Worm (Caenorhabditis elegans) whole organism, late embryonic: ENCODE data around the gene apd-3.

ENCODE experiments used
- C08G9.2 ChIP-seq: sonication (generic microtip); optimal IDR thresholded peaks from 2 replicates; lab custom pipeline; 2016; ENCODE audit warnings: mild to moderate bottlenecking, missing genetic modification characterization, moderate library complexity, missing compliant biosample characterization
- C38D4.7 ChIP-seq: fragments of 200-800 bp; sonication (Bioruptor generic); optimal IDR thresholded peaks from 2 replicates; lab custom pipeline; 2018; ENCODE audit warnings: mild to moderate bottlenecking, missing genetic modification characterization, moderate library complexity, missing compliant biosample characterization
- F13H6.1 ChIP-seq: sonication (generic microtip); optimal IDR thresholded peaks from 2 replicates; lab custom pipeline; 2016; ENCODE audit warnings: missing genetic modification characterization, missing compliant biosample characterization
- K02D7.2 ChIP-seq: sonication (generic microtip); optimal IDR thresholded peaks from 2 replicates; lab custom pipeline; 2017; ENCODE audit warnings: mild to moderate bottlenecking, missing genetic modification characterization, missing compliant biosample characterization
- T23F11.4 ChIP-seq: fragments of 200-800 bp; sonication (Bioruptor generic); optimal IDR thresholded peaks from 2 replicates; lab custom pipeline; 2018; ENCODE audit warnings: mild to moderate bottlenecking, missing genetic modification characterization, missing compliant biosample characterization
- Y22D7AL.16 ChIP-seq: sonication (generic microtip); optimal IDR thresholded peaks from 2 replicates; lab custom pipeline; 2016; ENCODE audit warnings: missing genetic modification characterization, missing compliant biosample characterization
- ama-1 ChIP-seq: fragments of 150-350 bp; optimal IDR thresholded peaks from 2 replicates; lab custom pipeline; 2014
- ceh-14 ChIP-seq: sonication (generic microtip); optimal IDR thresholded peaks from 2 replicates; lab custom pipeline; 2016; ENCODE audit warnings: missing genotype, missing genetic modification characterization, missing compliant biosample characterization
- ceh-18 ChIP-seq: sonication (generic microtip); optimal IDR thresholded peaks from 2 replicates; lab custom pipeline; 2016; ENCODE audit warnings: missing genetic modification characterization, missing compliant biosample characterization
- ceh-2 ChIP-seq: sonication (generic microtip); optimal IDR thresholded peaks from 2 replicates; lab custom pipeline; 2016; ENCODE audit warnings: missing genotype, missing genetic modification characterization, missing compliant biosample characterization
- ceh-24 ChIP-seq: sonication (generic microtip); optimal IDR thresholded peaks from 2 replicates; lab custom pipeline; 2016; ENCODE audit warnings: mild to moderate bottlenecking, missing genetic modification characterization, missing compliant biosample characterization
- ceh-30 ChIP-seq: fragments of 150-350 bp; optimal IDR thresholded peaks from 2 replicates; lab custom pipeline; 2014; ENCODE audit warnings: missing biosample characterization, missing genetic modification characterization
- ceh-34 ChIP-seq: sonication (generic microtip); optimal IDR thresholded peaks from 2 replicates; lab custom pipeline; 2016; ENCODE audit warnings: mild to moderate bottlenecking, missing genetic modification characterization, missing compliant biosample characterization
- ceh-6 ChIP-seq: fragments of 200-800 bp; sonication (Bioruptor generic); optimal IDR thresholded peaks from 2 replicates; lab custom pipeline; 2018; ENCODE audit warnings: mild to moderate bottlenecking, missing genetic modification characterization, missing compliant biosample characterization
- che-1 ChIP-seq: sonication (generic microtip); optimal IDR thresholded peaks from 2 replicates; lab custom pipeline; 2016; ENCODE audit warnings: mild to moderate bottlenecking, missing genetic modification characterization, missing compliant biosample characterization
- dmd-4 ChIP-seq: sonication (generic microtip); optimal IDR thresholded peaks from 2 replicates; lab custom pipeline; 2016; ENCODE audit warnings: borderline replicate concordance, missing genetic modification characterization, missing compliant biosample characterization
- dve-1 ChIP-seq: sonication (generic microtip); optimal IDR thresholded peaks from 2 replicates; lab custom pipeline; 2017; ENCODE audit warnings: antibody characterized with exemption, mild to moderate bottlenecking, missing genetic modification characterization, missing compliant biosample characterization
- elt-4 ChIP-seq: sonication (generic microtip); optimal IDR thresholded peaks from 2 replicates; lab custom pipeline; 2016; ENCODE audit warnings: missing genetic modification characterization, missing compliant biosample characterization
- ets-4 ChIP-seq: sonication (generic microtip); optimal IDR thresholded peaks from 2 replicates; lab custom pipeline; 2016; ENCODE audit warnings: missing genetic modification characterization, missing compliant biosample characterization
- fkh-10 ChIP-seq: fragments of 150-350 bp; optimal IDR thresholded peaks from 2 replicates; lab custom pipeline; 2014; ENCODE audit warnings: missing biosample characterization, missing genetic modification reagents, missing genetic modification characterization
- gmeb-2 ChIP-seq: sonication (generic microtip); optimal IDR thresholded peaks from 2 replicates; lab custom pipeline; 2016; ENCODE audit warnings: missing genetic modification characterization, inconsistent platforms, missing compliant biosample characterization
- hlh-13 ChIP-seq: fragments of 200-800 bp; sonication (Bioruptor generic); optimal IDR thresholded peaks from 2 replicates; lab custom pipeline; 2018; ENCODE audit warnings: mild to moderate bottlenecking, missing genetic modification characterization, missing compliant biosample characterization
- hlh-15 ChIP-seq: sonication (generic microtip); optimal IDR thresholded peaks from 2 replicates; lab custom pipeline; 2016; ENCODE audit warnings: missing genetic modification characterization, missing compliant biosample characterization
- hlh-6 ChIP-seq: sonication (generic microtip); optimal IDR thresholded peaks from 2 replicates; lab custom pipeline; 2016; ENCODE audit warnings: missing genotype, missing genetic modification characterization, missing compliant biosample characterization
- madf-2 ChIP-seq: sonication (generic microtip); optimal IDR thresholded peaks from 2 replicates; lab custom pipeline; 2017; ENCODE audit warnings: missing genetic modification characterization, missing compliant biosample characterization
- nfya-1 ChIP-seq: sonication (generic microtip); optimal IDR thresholded peaks from 2 replicates; lab custom pipeline; 2017; ENCODE audit warnings: missing genetic modification characterization, mild to moderate bottlenecking, missing compliant biosample characterization, antibody characterized with exemption, moderate library complexity
- nhr-11 ChIP-seq: fragments of 150-350 bp; optimal IDR thresholded peaks from 2 replicates; lab custom pipeline; 2014; ENCODE audit warnings: missing biosample characterization, missing genetic modification characterization
- nhr-232 ChIP-seq: sonication (generic microtip); optimal IDR thresholded peaks from 2 replicates; lab custom pipeline; 2016; ENCODE audit warnings: missing genetic modification characterization, missing compliant biosample characterization
- odd-2 ChIP-seq: sonication (generic microtip); optimal IDR thresholded peaks from 2 replicates; lab custom pipeline; 2017; ENCODE audit warnings: antibody characterized with exemption, mild to moderate bottlenecking, missing genetic modification characterization, missing compliant biosample characterization
- pag-3 ChIP-seq: sonication (generic microtip); optimal IDR thresholded peaks from 2 replicates; lab custom pipeline; 2016; ENCODE audit warnings: missing compliant biosample characterization, missing genetic modification characterization, borderline replicate concordance
- pqm-1 ChIP-seq: sonication (generic microtip); optimal IDR thresholded peaks from 2 replicates; lab custom pipeline; 2016; ENCODE audit warnings: missing genetic modification characterization, missing compliant biosample characterization
- pros-1 ChIP-seq: fragments of 150-350 bp; optimal IDR thresholded peaks from 2 replicates; lab custom pipeline; 2014; ENCODE audit warnings: missing biosample characterization, missing genetic modification reagents, missing genetic modification characterization
- ref-2 ChIP-seq: sonication (generic microtip); optimal IDR thresholded peaks from 2 replicates; lab custom pipeline; 2016; ENCODE audit warnings: missing genetic modification characterization, missing compliant biosample characterization
- sox-2 ChIP-seq: fragments of 200-800 bp; sonication (Bioruptor generic); IDR thresholded peaks from 2 replicates; pipeline ENCODE4 v1.3.6; 2022; ENCODE audit warnings: missing genetic modification reagents, missing genetic modification characterization, missing compliant biosample characterization
- sox-4 ChIP-seq: sonication (generic microtip); optimal IDR thresholded peaks from 2 replicates; lab custom pipeline; 2017; ENCODE audit warnings: mild to moderate bottlenecking, missing genetic modification characterization, inconsistent platforms, missing compliant biosample characterization
- tbx-7 ChIP-seq: sonication (generic microtip); optimal IDR thresholded peaks from 2 replicates; lab custom pipeline; 2016; ENCODE audit warnings: missing genotype, missing genetic modification characterization, missing compliant biosample characterization
- ttx-3 ChIP-seq: sonication (generic microtip); optimal IDR thresholded peaks from 2 replicates; lab custom pipeline; 2016; ENCODE audit warnings: missing genetic modification reagents, missing genetic modification characterization, missing compliant biosample characterization
- unc-3 ChIP-seq, 2 experiments: fragments of 200-800 bp in 1 of 2; sonication (Bioruptor generic) in 1 of 2; sonication (generic microtip) in 1 of 2; conservative IDR thresholded peaks in 1 of 2; optimal IDR thresholded peaks in 1 of 2; 2 replicates each; pipeline versions ENCODE4 v1.3.6 to Lab custom; 2016 to 2022; ENCODE audit warnings: missing compliant biosample characterization in 2 of 2, missing genetic modification characterization in 2 of 2, missing genetic modification reagents in 1 of 2
- unc-42 ChIP-seq: sonication (generic microtip); optimal IDR thresholded peaks from 2 replicates; lab custom pipeline; 2016; ENCODE audit warnings: missing genotype, missing genetic modification characterization, missing compliant biosample characterization
- unc-86 ChIP-seq: sonication (generic microtip); optimal IDR thresholded peaks from 2 replicates; lab custom pipeline; 2016; ENCODE audit warnings: missing genetic modification characterization, missing compliant biosample characterization
- zip-5 ChIP-seq: sonication (generic microtip); optimal IDR thresholded peaks from 2 replicates; lab custom pipeline; 2016; ENCODE audit warnings: missing genetic modification characterization, missing compliant biosample characterization

apd-3 gene

ce11 chrII:3520988-3521850 is 25.0 kb downstream of the apd-3 start, which contains the start of gene W09G10.9 (continued):
- TF ChIP-seq zip-5 (peak; percentile 51), ceh-34 (peak; percentile 62), unc-3 (GFP tag; conservative IDR thresholded peaks at IDR 0.05; lab: Robert Waterston, UW) (peak; percentile 90), unc-3 (tag; optimal IDR thresholded peaks at IDR 0.05; lab: Kevin White, UChicago) (peak; percentile 71), hlh-6 (tag; lab: Kevin White, UChicago) (peak; percentile 77), nfya-1 (peak; percentile 57), K02D7.2 (tag; lab: Kevin White, UChicago) (peak; percentile 56), pros-1 (tag; lab: Kevin White, UChicago) (no peak), odd-2 (tag; lab: Kevin White, UChicago) (no peak), pqm-1 (no peak), tbx-7 (tag; lab: Kevin White, UChicago) (no peak), fkh-10 (no peak), nhr-11 (no peak), hlh-15 (tag; lab: Kevin White, UChicago) (peak; percentile 49), gmeb-2 (tag; lab: Kevin White, UChicago) (peak; percentile 60), sox-4 (tag; lab: Kevin White, UChicago) (peak; percentile 80), T23F11.4 (GFP tag; lab: Kevin White, UChicago) (peak; percentile 56), ceh-18 (tag; lab: Kevin White, UChicago) (peak; percentile 73), ceh-6 (GFP tag; lab: Kevin White, UChicago) (peak; percentile 83), ets-4 (tag; lab: Kevin White, UChicago) (no peak), dve-1 (tag; lab: Kevin White, UChicago) (peak; percentile 12), madf-2 (tag; lab: Kevin White, UChicago) (peak; percentile 76), Y22D7AL.16 (tag; lab: Kevin White, UChicago) (peak; percentile 55), C38D4.7 (GFP tag; lab: Kevin White, UChicago) (peak; percentile 63), ceh-14 (tag; lab: Kevin White, UChicago) (peak; percentile 13), F13H6.1 (no peak), nhr-232 (peak; percentile 65), unc-42 (tag; lab: Kevin White, UChicago) (no peak), pag-3 (tag; lab: Kevin White, UChicago) (no peak), C08G9.2 (peak; percentile 4), unc-86 (tag; lab: Kevin White, UChicago) (peak; percentile 75), che-1 (tag; lab: Kevin White, UChicago) (peak; percentile 74), hlh-13 (GFP tag; lab: Kevin White, UChicago) (peak; percentile 54), ref-2 (tag; lab: Kevin White, UChicago) (peak; percentile 65), elt-4 (tag; lab: Kevin White, UChicago) (no peak), ama-1 (lab: Kevin White, UChicago) (no peak), ceh-2 (tag; lab: Kevin White, UChicago) (peak; percentile 50), ceh-30 (tag; lab: Kevin White, UChicago) (no peak), dmd-4 (peak; percentile 70), ttx-3 (tag; lab: Kevin White, UChicago) (peak; percentile 68), sox-2 (GFP tag; lab: Robert Waterston, UW) (peak; percentile 88), ceh-24 (tag; lab: Kevin White, UChicago) (no peak)
